Fruit fly (Drosophila melanogaster): Measurements from ENCODE around the gene CG10616.

CG10616 gene

DNA sequence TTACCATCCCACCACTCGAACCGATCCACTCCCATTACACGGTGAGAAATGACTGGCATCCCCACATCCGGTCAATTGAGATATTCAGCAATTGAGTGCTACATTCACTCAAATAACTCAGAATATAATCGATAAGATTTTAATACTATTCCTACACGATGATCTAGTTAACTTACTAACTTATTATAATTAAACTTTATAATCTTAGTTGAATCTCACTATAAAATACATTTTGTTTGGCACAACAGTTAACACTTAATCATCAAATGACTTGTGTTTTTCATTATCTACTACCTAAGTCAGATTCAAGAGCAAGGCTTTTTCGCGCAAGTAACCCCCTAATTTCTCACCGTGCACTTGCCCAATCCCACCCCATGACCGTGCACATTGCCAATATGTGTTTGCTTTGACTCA lies 23.8 kb downstream of the CG10616 start (continued):
- TF ChIP-seq CG6175 (GFP tag; IDR thresholded peaks at IDR 0.05) (no peak), CG11247 (GFP tag; IDR thresholded peaks at IDR 0.05) (no peak), pb (GFP tag; optimal IDR thresholded peaks at IDR 0.05) (no peak), NC2β (GFP tag; optimal IDR thresholded peaks at IDR 0.05) (no peak), crp (GFP tag; optimal IDR thresholded peaks at IDR 0.05) (no peak), CG31441 (GFP tag; IDR thresholded peaks at IDR 0.05) (no peak; the same call in 1 of the 2 replicates), CrebB (tag; optimal IDR thresholded peaks at IDR 0.05) (no peak), Dip2 (GFP tag; IDR thresholded peaks at IDR 0.05) (no peak), Gug (GFP tag; IDR thresholded peaks at IDR 0.05) (no peak), her (GFP tag; optimal IDR thresholded peaks at IDR 0.05) (no peak), scrt (GFP tag; optimal IDR thresholded peaks at IDR 0.05) (no peak), CG7357 (GFP tag; IDR thresholded peaks at IDR 0.05) (no peak), Awh (GFP tag; IDR thresholded peaks at IDR 0.05) (no peak), Asciz (GFP tag; optimal IDR thresholded peaks at IDR 0.05) (no peak), Rx (GFP tag; IDR thresholded peaks at IDR 0.05) (no peak), mam (GFP tag; optimal IDR thresholded peaks at IDR 0.05) (peak; percentile 8), CG14860 (GFP tag; IDR thresholded peaks at IDR 0.05; ENCODE audit: partially characterized antibody) (no peak), CG12659 (GFP tag; optimal IDR thresholded peaks at IDR 0.05) (peak; percentile 39), org-1 (GFP tag; optimal IDR thresholded peaks at IDR 0.05) (peak; percentile 36), ssp (GFP tag; IDR thresholded peaks at IDR 0.05) (0 out of 2 replicates have a peak, but pooled peaks have one; percentile 11), CG7987 (GFP tag; optimal IDR thresholded peaks at IDR 0.05) (no peak), Dip3 (GFP tag; optimal IDR thresholded peaks at IDR 0.05) (no peak), CG3838 (GFP tag; optimal IDR thresholded peaks at IDR 0.05) (no peak), CG10431 (GFP tag; optimal IDR thresholded peaks at IDR 0.05) (no peak), CG4404 (GFP tag; IDR thresholded peaks at IDR 0.05) (no peak), Tbp (GFP tag; optimal IDR thresholded peaks at IDR 0.05) (no peak), esg (GFP tag; conservative IDR thresholded peaks at IDR 0.05) (0 out of 2 replicates have a peak, but pooled peaks have one; percentile 19), Bteb2 (GFP tag; optimal IDR thresholded peaks at IDR 0.05) (no peak), maf-S (GFP tag; optimal IDR thresholded peaks at IDR 0.05) (no peak), Atf6 (GFP tag; IDR thresholded peaks at IDR 0.05) (no peak; the same call in 1 of the 2 replicates), Oaz (GFP tag; IDR thresholded peaks at IDR 0.05) (no peak), Dek (tag; optimal IDR thresholded peaks at IDR 0.05) (no peak), D19B (GFP tag; optimal IDR thresholded peaks at IDR 0.05) (no peak), pum (GFP tag; optimal IDR thresholded peaks at IDR 0.05) (no peak), C15 (GFP tag; IDR thresholded peaks at IDR 0.05) (no peak), CG34376 (GFP tag; optimal IDR thresholded peaks at IDR 0.05) (no peak), CG6654 (GFP tag; optimal IDR thresholded peaks at IDR 0.05) (no peak), zf30C (GFP tag; optimal IDR thresholded peaks at IDR 0.05) (peak; percentile 47), CG9797 (GFP tag; optimal IDR thresholded peaks at IDR 0.05) (no peak), peb (GFP tag; IDR thresholded peaks at IDR 0.05) (no peak), ato (GFP tag; IDR thresholded peaks at IDR 0.05; ENCODE audit: partially characterized antibody) (no peak), CG6254 (GFP tag; optimal IDR thresholded peaks at IDR 0.05) (no peak), CoRest (tag; optimal IDR thresholded peaks at IDR 0.05) (peak; percentile 65), CG2199 (GFP tag; IDR thresholded peaks at IDR 0.05) (no peak), CG1832 (GFP tag; optimal IDR thresholded peaks at IDR 0.05) (no peak), CG34422 (GFP tag; IDR thresholded peaks at IDR 0.05) (no peak), pho (GFP tag; optimal IDR thresholded peaks at IDR 0.05) (no peak), CG12744 (GFP tag; optimal IDR thresholded peaks at IDR 0.05) (no peak), CG4360 (GFP tag; IDR thresholded peaks at IDR 0.05) (no peak), nerfin-1 (tag; optimal IDR thresholded peaks at IDR 0.05) (peak; percentile 35), CG16779 (GFP tag; IDR thresholded peaks at IDR 0.05) (no peak), hkb (optimal IDR thresholded peaks at IDR 0.05) (no peak), hkb (GFP tag; IDR thresholded peaks at IDR 0.05) (peak; percentile 39; the same call in 1 of the 2 replicates)
